Fruit fly (Drosophila melanogaster) whole organism, pupa: ENCODE measurements around the gene CG7724.

Experiments
- CG10348 ChIP-seq: fragments of 200-800 bp; sonication (Bioruptor generic); IDR thresholded peaks from 2 replicates; pipeline ENCODE4 v1.3.6; 2022; ENCODE audit warnings: missing biosample characterization, missing genetic modification characterization
- CG12605 ChIP-seq: fragments of 200-800 bp; sonication (Bioruptor generic); IDR thresholded peaks from 2 replicates; pipeline ENCODE4 v1.3.6; 2022; ENCODE audit warnings: missing biosample characterization, missing genetic modification characterization
- CG15710 ChIP-seq: fragments of 200-800 bp; sonication (Bioruptor generic); optimal IDR thresholded peaks from 2 replicates; lab custom pipeline; 2018; ENCODE audit warnings: missing biosample characterization, mild to moderate bottlenecking, missing genetic modification characterization, moderate library complexity
- CG34367 ChIP-seq: fragments of 200-800 bp; sonication (Bioruptor generic); optimal IDR thresholded peaks from 2 replicates; lab custom pipeline; 2018; ENCODE audit warnings: missing biosample characterization, mild to moderate bottlenecking, missing genetic modification characterization
- D1 ChIP-seq: fragments of 200-800 bp; sonication (Bioruptor generic); optimal IDR thresholded peaks from 2 replicates; lab custom pipeline; 2018; ENCODE audit warnings: missing biosample characterization, mild to moderate bottlenecking, missing genetic modification characterization, moderate library complexity
- Ets98B ChIP-seq: fragments of 200-800 bp; sonication (Bioruptor generic); IDR thresholded peaks from 2 replicates; pipeline ENCODE4 v1.3.6; 2022; ENCODE audit warnings: missing biosample characterization, missing genetic modification characterization
- Pif1A ChIP-seq: fragments of 200-800 bp; sonication (Bioruptor generic); optimal IDR thresholded peaks from 3 replicates; lab custom pipeline; 2016; ENCODE audit warnings: missing biosample characterization, missing genetic modification characterization
- Pif1B ChIP-seq: fragments of 200-800 bp; sonication (Bioruptor generic); optimal IDR thresholded peaks from 3 replicates; lab custom pipeline; 2016; ENCODE audit warnings: missing biosample characterization, missing genetic modification characterization
- fd96Ca ChIP-seq: fragments of 200-800 bp; sonication (Bioruptor generic); IDR thresholded peaks from 3 replicates; pipeline ENCODE4 v1.3.6; 2022; ENCODE audit warnings: missing biosample characterization, missing genetic modification characterization
- gl ChIP-seq: fragments of 200-800 bp; sonication (Bioruptor generic); optimal IDR thresholded peaks from 2 replicates; lab custom pipeline; 2018; ENCODE audit warnings: missing biosample characterization, mild to moderate bottlenecking, missing genetic modification characterization

- no peak for TF ChIP-seq CG10348 (GFP tag; lab: Robert Waterston, UW)
- TF ChIP-seq fd96Ca (GFP tag; lab: Robert Waterston, UW) = no peak
- TF ChIP-seq Pif1A = no peak
- no peak for TF ChIP-seq Pif1B
- TF ChIP-seq Ets98B (GFP tag; lab: Robert Waterston, UW) = no peak
- TF ChIP-seq gl (tag; lab: Kevin White, UChicago) = no peak
- TF ChIP-seq CG12605 (GFP tag; lab: Robert Waterston, UW) = no peak
- no peak for TF ChIP-seq CG34367 (tag; lab: Kevin White, UChicago)
- no peak for TF ChIP-seq CG15710
- TF ChIP-seq D1 (tag; lab: Kevin White, UChicago) = no peak
Measured at dm6 chr3L:17007496-17007895, 47.9 kb upstream of the CG7724 start.
